Worm (Caenorhabditis elegans): ENCODE data around the gene pdi-2.

pdi-2 gene

ce11 chrX:4553491-4553890 is 29.5 kb downstream of the pdi-2 start:
- TF ChIP-seq ces-1 (GFP tag; optimal IDR thresholded peaks at IDR 0.05) = no peak
- TF ChIP-seq ets-5 (GFP tag; IDR thresholded peaks at IDR 0.05) = no peak
- no peak for TF ChIP-seq unc-98 (GFP tag; IDR thresholded peaks at IDR 0.05)
- TF ChIP-seq nhr-12 (tag; optimal IDR thresholded peaks at IDR 0.05) = no peak
- no peak for TF ChIP-seq zip-4 (GFP tag; optimal IDR thresholded peaks at IDR 0.05)
- no peak for TF ChIP-seq elt-3 (tag; optimal IDR thresholded peaks at IDR 0.05)
- TF ChIP-seq mdl-1 (tag; optimal IDR thresholded peaks at IDR 0.05) = peak in 1 of 2 experiments; percentile 11
- TF ChIP-seq aly-2 (tag; optimal IDR thresholded peaks at IDR 0.05) = no peak
- no peak for TF ChIP-seq alr-1 (tag; optimal IDR thresholded peaks at IDR 0.05; ENCODE audit: borderline replicate concordance)
- TF ChIP-seq mep-1 (tag; optimal IDR thresholded peaks at IDR 0.05) = no peak
- no peak for TF ChIP-seq C34B4.2 (tag; optimal IDR thresholded peaks at IDR 0.05)
- peak; percentile 72 for TF ChIP-seq lin-14 (GFP tag; optimal IDR thresholded peaks at IDR 0.05)
- TF ChIP-seq vab-15 (tag; optimal IDR thresholded peaks at IDR 0.05) = no peak
- no peak for TF ChIP-seq C16A3.4 (tag; optimal IDR thresholded peaks at IDR 0.05)
- TF ChIP-seq isw-1 (GFP tag; IDR thresholded peaks at IDR 0.05) = no peak
- no peak for TF ChIP-seq irx-1 (tag; optimal IDR thresholded peaks at IDR 0.05)
- no peak for TF ChIP-seq nhr-76 (tag; optimal IDR thresholded peaks at IDR 0.05)
- TF ChIP-seq nhr-19 (GFP tag; conservative IDR thresholded peaks at IDR 0.05) = no peak
- TF ChIP-seq F16B12.6 (tag; optimal IDR thresholded peaks at IDR 0.05) = no peak
- TF ChIP-seq aha-1 (tag; optimal IDR thresholded peaks at IDR 0.05) = no peak
- no peak for TF ChIP-seq nhr-47 (tag; optimal IDR thresholded peaks at IDR 0.05)
- TF ChIP-seq fos-1 (tag; optimal IDR thresholded peaks at IDR 0.05) = no peak
- no peak for TF ChIP-seq mef-2 (tag; optimal IDR thresholded peaks at IDR 0.05)
- no peak for TF ChIP-seq tbx-2 (tag; optimal IDR thresholded peaks at IDR 0.05)
- no peak for TF ChIP-seq dpl-1 (GFP tag; optimal IDR thresholded peaks at IDR 0.05)
- no peak for TF ChIP-seq lin-15B (tag; optimal IDR thresholded peaks at IDR 0.05)
- TF ChIP-seq snpc-4 (tag; optimal IDR thresholded peaks at IDR 0.05) = no peak
- no peak for TF ChIP-seq mab-9 (GFP tag; IDR thresholded peaks at IDR 0.05)
- TF ChIP-seq ama-1 (optimal IDR thresholded peaks at IDR 0.05) = no peak
- no peak for TF ChIP-seq hlh-4 (tag; optimal IDR thresholded peaks at IDR 0.05)
- no peak for TF ChIP-seq Y116A8C.19 (tag; optimal IDR thresholded peaks at IDR 0.05; ENCODE audit: borderline replicate concordance)
- TF ChIP-seq tlp-1 (tag; optimal IDR thresholded peaks at IDR 0.05) = no peak
- TF ChIP-seq unc-130 (tag; optimal IDR thresholded peaks at IDR 0.05) = no peak
- no peak for TF ChIP-seq rnt-1 (tag; optimal IDR thresholded peaks at IDR 0.05)
- no peak for TF ChIP-seq lin-39 (tag; optimal IDR thresholded peaks at IDR 0.05)
- peak; percentile 27 for TF ChIP-seq nhr-71 (tag; optimal IDR thresholded peaks at IDR 0.05)
- no peak for TF ChIP-seq unc-86 (tag; optimal IDR thresholded peaks at IDR 0.05)
- TF ChIP-seq sup-37 (GFP tag; optimal IDR thresholded peaks at IDR 0.05) = no peak
- TF ChIP-seq efl-3 (GFP tag; optimal IDR thresholded peaks at IDR 0.05) = no peak
- TF ChIP-seq nhr-84 (tag; optimal IDR thresholded peaks at IDR 0.05) = no peak
- TF ChIP-seq ceh-90 (tag; optimal IDR thresholded peaks at IDR 0.05) = no peak
- no peak for TF ChIP-seq ceh-88 (GFP tag; IDR thresholded peaks at IDR 0.05)
- no peak for TF ChIP-seq sptf-1 (tag; optimal IDR thresholded peaks at IDR 0.05)
- TF ChIP-seq nhr-77 (tag; optimal IDR thresholded peaks at IDR 0.05) = no peak
- no peak for TF ChIP-seq ceh-82 (tag; optimal IDR thresholded peaks at IDR 0.05)
- TF ChIP-seq hpl-2 (GFP tag; optimal IDR thresholded peaks at IDR 0.05) = no peak
- TF ChIP-seq egl-13 (tag; optimal IDR thresholded peaks at IDR 0.05) = no peak
- TF ChIP-seq lir-3 (tag; optimal IDR thresholded peaks at IDR 0.05; ENCODE audit: poor library complexity) = no peak
- no peak for TF ChIP-seq jun-1 (tag; optimal IDR thresholded peaks at IDR 0.05)
- no peak for TF ChIP-seq ceh-63 (GFP tag; optimal IDR thresholded peaks at IDR 0.05)
- TF ChIP-seq nhr-20 (tag; optimal IDR thresholded peaks at IDR 0.05) = no peak
- no peak for TF ChIP-seq ztf-4 (tag; optimal IDR thresholded peaks at IDR 0.05)
- no peak for TF ChIP-seq sox-4 (tag; optimal IDR thresholded peaks at IDR 0.05)
- no peak for TF ChIP-seq skn-1 (tag; optimal IDR thresholded peaks at IDR 0.05)
- TF ChIP-seq egl-27 (tag; optimal IDR thresholded peaks at IDR 0.05) = no peak
